Worm (Caenorhabditis elegans): ENCODE data around the gene smg-8.

- TF ChIP-seq klf-2 (GFP tag; conservative IDR thresholded peaks at IDR 0.05), result no peak
- no peak for TF ChIP-seq ztf-29 (GFP tag; IDR thresholded peaks at IDR 0.05)
- no peak for TF ChIP-seq tab-1 (GFP tag; IDR thresholded peaks at IDR 0.05)
- TF ChIP-seq ref-1 (GFP tag; conservative IDR thresholded peaks at IDR 0.05), result no peak
- no peak for TF ChIP-seq T22C8.4 (GFP tag; IDR thresholded peaks at IDR 0.05)
- TF ChIP-seq flt-1 (GFP tag; IDR thresholded peaks at IDR 0.05), result no peak
- no peak for TF ChIP-seq cog-1 (tag; optimal IDR thresholded peaks at IDR 0.05)
- no peak for TF ChIP-seq ztf-23 (GFP tag; IDR thresholded peaks at IDR 0.05)
Measured at ce11 chrII:14404266-14404665, 36.9 kb upstream of the smg-8 start.

Measured in whole organism, midembryonic.